Worm (Caenorhabditis elegans) whole organism, L1 larva: ENCODE data around the gene C54D10.10.

Experiments
- C04F5.9 ChIP-seq: sonication (generic microtip); optimal IDR thresholded peaks from 2 replicates; lab custom pipeline; 2016; ENCODE audit warnings: missing genetic modification characterization, missing compliant biosample characterization
- C34B4.2 ChIP-seq: sonication (generic microtip); optimal IDR thresholded peaks from 2 replicates; lab custom pipeline; 2017; ENCODE audit warnings: mild to moderate bottlenecking, missing genetic modification characterization, missing compliant biosample characterization
- alr-1 ChIP-seq: fragments of 200-800 bp; sonication (Bioruptor generic); optimal IDR thresholded peaks from 2 replicates; lab custom pipeline; 2018; ENCODE audit warnings: borderline replicate concordance, mild to moderate bottlenecking, missing genetic modification characterization, missing compliant biosample characterization
- blmp-1 ChIP-seq: fragments of 150-350 bp; optimal IDR thresholded peaks from 2 replicates; lab custom pipeline; 2014; ENCODE audit warnings: missing biosample characterization, missing genetic modification characterization
- ceh-63 ChIP-seq: fragments of 200-800 bp; sonication (Bioruptor generic); optimal IDR thresholded peaks from 2 replicates; lab custom pipeline; 2018; ENCODE audit warnings: mild to moderate bottlenecking, missing genetic modification characterization, missing compliant biosample characterization
- ceh-8 ChIP-seq: fragments of 200-800 bp; sonication (Bioruptor generic); optimal IDR thresholded peaks from 2 replicates; lab custom pipeline; 2018; ENCODE audit warnings: mild to moderate bottlenecking, missing genetic modification characterization, moderate library complexity, missing compliant biosample characterization
- ceh-90 ChIP-seq: sonication (generic microtip); optimal IDR thresholded peaks from 2 replicates; lab custom pipeline; 2016; ENCODE audit warnings: missing genetic modification characterization, missing compliant biosample characterization
- ces-1 ChIP-seq: fragments of 150-350 bp; optimal IDR thresholded peaks from 2 replicates; lab custom pipeline; 2014; ENCODE audit warnings: missing biosample characterization, missing genetic modification reagents, missing genetic modification characterization
- dpl-1 ChIP-seq, 3 experiments: fragments of 150-350 bp in 2 of 3; sonication (generic microtip) in 1 of 3; optimal IDR thresholded peaks; 2 replicates each; lab custom pipeline; 2014 to 2017; ENCODE audit warnings: missing biosample characterization in 3 of 3, missing genetic modification characterization in 3 of 3, missing genetic modification reagents in 3 of 3
- dsc-1 ChIP-seq: sonication (generic microtip); optimal IDR thresholded peaks from 2 replicates; lab custom pipeline; 2016; ENCODE audit warnings: mild to moderate bottlenecking, missing genetic modification characterization, missing compliant biosample characterization
- egl-27 ChIP-seq, 2 experiments: fragments of 150-350 bp in 1 of 2; sonication (generic microtip); optimal IDR thresholded peaks; 3 replicates each; lab custom pipeline; 2017 to 2018; ENCODE audit warnings: missing biosample characterization in 2 of 2, missing genetic modification characterization in 2 of 2, missing genetic modification reagents in 2 of 2
- ets-5 ChIP-seq: fragments of 200-800 bp; sonication (Bioruptor generic); IDR thresholded peaks from 2 replicates; pipeline ENCODE4 v1.3.6; 2022; ENCODE audit warnings: missing genetic modification characterization, missing compliant biosample characterization
- fkh-10 ChIP-seq: sonication (generic microtip); optimal IDR thresholded peaks from 2 replicates; lab custom pipeline; 2017; ENCODE audit warnings: missing biosample characterization, missing genetic modification reagents, missing genetic modification characterization
- fkh-4 ChIP-seq: sonication (generic microtip); optimal IDR thresholded peaks from 2 replicates; lab custom pipeline; 2016; ENCODE audit warnings: missing compliant biosample characterization, missing genetic modification characterization, borderline replicate concordance
- fkh-8 ChIP-seq: sonication (generic microtip); optimal IDR thresholded peaks from 2 replicates; lab custom pipeline; 2016; ENCODE audit warnings: mild to moderate bottlenecking, missing genetic modification characterization, missing compliant biosample characterization
- grh-1 ChIP-seq: fragments of 200-800 bp; sonication (Bioruptor generic); IDR thresholded peaks from 2 replicates; pipeline ENCODE4 v1.3.6; 2022; ENCODE audit warnings: missing genetic modification reagents, missing genetic modification characterization, missing compliant biosample characterization
- hlh-4 ChIP-seq: sonication (generic microtip); optimal IDR thresholded peaks from 2 replicates; lab custom pipeline; 2016; ENCODE audit warnings: mild to moderate bottlenecking, missing genetic modification characterization, missing compliant biosample characterization
- irx-1 ChIP-seq: sonication (generic microtip); optimal IDR thresholded peaks from 2 replicates; lab custom pipeline; 2016; ENCODE audit warnings: missing genetic modification characterization, missing compliant biosample characterization
- lin-14 ChIP-seq: fragments of 200-800 bp; sonication (Bioruptor generic); optimal IDR thresholded peaks from 2 replicates; lab custom pipeline; 2018; ENCODE audit warnings: mild to moderate bottlenecking, missing genetic modification characterization, moderate library complexity, missing compliant biosample characterization
- lin-15B ChIP-seq: fragments of 150-350 bp; sonication (generic microtip); optimal IDR thresholded peaks from 3 replicates; lab custom pipeline; 2014; ENCODE audit warnings: missing biosample characterization, missing genetic modification characterization
- lin-39 ChIP-seq: fragments of 150-350 bp; optimal IDR thresholded peaks from 2 replicates; lab custom pipeline; 2014; ENCODE audit warnings: missing biosample characterization, missing genetic modification reagents, missing genetic modification characterization
- lir-3 ChIP-seq: sonication (generic microtip); optimal IDR thresholded peaks from 2 replicates; lab custom pipeline; 2016; ENCODE audit warnings: mild to moderate bottlenecking, missing genetic modification characterization, moderate library complexity, missing compliant biosample characterization; ENCODE audit not compliant: poor library complexity
- mdl-1 ChIP-seq, 2 experiments: fragments of 150-350 bp; optimal IDR thresholded peaks; 2 replicates each; lab custom pipeline; 2014 to 2017; ENCODE audit warnings: missing biosample characterization in 2 of 2, missing genetic modification characterization in 2 of 2, inconsistent platforms in 1 of 2
- mep-1 ChIP-seq: fragments of 150-350 bp; optimal IDR thresholded peaks from 2 replicates; lab custom pipeline; 2014; ENCODE audit warnings: missing biosample characterization, missing genetic modification characterization
- nhr-11 ChIP-seq: fragments of 150-350 bp; optimal IDR thresholded peaks from 2 replicates; lab custom pipeline; 2014; ENCODE audit warnings: missing biosample characterization, missing genetic modification characterization
- nhr-19 ChIP-seq: fragments of 200-800 bp; sonication (Bioruptor generic); conservative IDR thresholded peaks from 2 replicates; pipeline ENCODE4 v1.3.6; 2022; ENCODE audit warnings: missing genetic modification characterization, missing compliant biosample characterization
- nhr-237 ChIP-seq: fragments of 150-350 bp; optimal IDR thresholded peaks from 2 replicates; lab custom pipeline; 2014; ENCODE audit warnings: missing biosample characterization, missing genetic modification characterization
- nhr-84 ChIP-seq: sonication (generic microtip); optimal IDR thresholded peaks from 2 replicates; lab custom pipeline; 2017; ENCODE audit warnings: missing biosample characterization, missing genetic modification characterization
- nhr-85 ChIP-seq: sonication (generic microtip); peaks from one replicate; lab custom pipeline; 2016; ENCODE audit warnings: missing genetic modification characterization, inconsistent platforms, missing compliant biosample characterization
- pax-3 ChIP-seq: fragments of 200-800 bp; sonication (Bioruptor generic); optimal IDR thresholded peaks from 2 replicates; lab custom pipeline; 2018; ENCODE audit warnings: mild to moderate bottlenecking, missing genetic modification characterization, moderate library complexity, missing compliant biosample characterization
- skn-1 ChIP-seq: fragments of 150-350 bp; optimal IDR thresholded peaks from 2 replicates; lab custom pipeline; 2014; ENCODE audit warnings: missing biosample characterization, missing genetic modification characterization
- snu-23 ChIP-seq: sonication (generic microtip); optimal IDR thresholded peaks from 2 replicates; lab custom pipeline; 2016; ENCODE audit warnings: missing genetic modification characterization, missing compliant biosample characterization
- sox-4 ChIP-seq: sonication (generic microtip); optimal IDR thresholded peaks from 2 replicates; lab custom pipeline; 2016; ENCODE audit warnings: missing genetic modification characterization, missing compliant biosample characterization
- sptf-1 ChIP-seq: fragments of 150-350 bp; optimal IDR thresholded peaks from 2 replicates; lab custom pipeline; 2014; ENCODE audit warnings: missing biosample characterization, missing genetic modification characterization
- unc-30 ChIP-seq: sonication (generic microtip); optimal IDR thresholded peaks from 2 replicates; lab custom pipeline; 2017; ENCODE audit warnings: missing biosample characterization, missing genetic modification characterization
- unc-86 ChIP-seq: sonication (generic microtip); optimal IDR thresholded peaks from 2 replicates; lab custom pipeline; 2016; ENCODE audit warnings: missing genetic modification characterization, missing compliant biosample characterization
- unc-98 ChIP-seq: fragments of 200-800 bp; sonication (Bioruptor generic); IDR thresholded peaks from 2 replicates; pipeline ENCODE4 v1.3.6; 2022; ENCODE audit warnings: missing genetic modification characterization, missing compliant biosample characterization
- xbp-1 ChIP-seq: sonication (generic microtip); optimal IDR thresholded peaks from 2 replicates; lab custom pipeline; 2016; ENCODE audit warnings: missing genetic modification characterization, missing compliant biosample characterization
- zip-4 ChIP-seq: fragments of 200-800 bp; sonication (Bioruptor generic); optimal IDR thresholded peaks from 2 replicates; lab custom pipeline; 2018; ENCODE audit warnings: mild to moderate bottlenecking, missing genetic modification characterization, moderate library complexity, missing compliant biosample characterization
- ztf-11 ChIP-seq, 2 experiments: sonication (generic microtip); optimal IDR thresholded peaks; 2 replicates each; lab custom pipeline; 2016 to 2017; ENCODE audit warnings: missing genetic modification characterization in 2 of 2, missing biosample characterization in 1 of 2, missing compliant biosample characterization in 1 of 2
- ztf-4 ChIP-seq: fragments of 150-350 bp; optimal IDR thresholded peaks from 2 replicates; lab custom pipeline; 2014; ENCODE audit warnings: missing biosample characterization, missing genetic modification characterization

Gene C54D10.10

DNA sequence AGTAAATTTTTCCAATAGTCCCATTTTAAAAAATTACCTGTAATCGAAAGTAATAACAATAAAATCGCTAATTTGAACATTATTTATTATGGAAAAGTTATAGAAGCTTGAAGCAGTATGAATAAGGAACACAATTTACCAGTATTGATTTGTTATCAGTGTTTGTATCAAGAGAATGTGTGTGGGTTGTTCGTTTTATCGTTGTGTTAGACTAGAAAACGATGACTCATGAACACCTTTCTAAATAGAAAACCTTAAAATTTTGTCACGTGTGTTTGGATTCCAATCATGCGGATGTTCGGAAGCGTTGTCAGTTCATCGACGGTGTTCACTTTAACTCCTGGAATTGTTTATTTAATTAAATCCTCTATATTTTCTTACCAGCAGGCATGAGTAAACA is 17.7 kb downstream of the C54D10.10 start, which contains the start of gene C54D10.13:
Gene C54D10.13 (minus strand): TSS at position 179 of the 400 bp plus-strand sequence.
- TF ChIP-seq snu-23 (GFP tag; lab: Kevin White, UChicago): no peak
- no peak for TF ChIP-seq lir-3 (tag; lab: Kevin White, UChicago)
- no peak for TF ChIP-seq hlh-4

DNA sequence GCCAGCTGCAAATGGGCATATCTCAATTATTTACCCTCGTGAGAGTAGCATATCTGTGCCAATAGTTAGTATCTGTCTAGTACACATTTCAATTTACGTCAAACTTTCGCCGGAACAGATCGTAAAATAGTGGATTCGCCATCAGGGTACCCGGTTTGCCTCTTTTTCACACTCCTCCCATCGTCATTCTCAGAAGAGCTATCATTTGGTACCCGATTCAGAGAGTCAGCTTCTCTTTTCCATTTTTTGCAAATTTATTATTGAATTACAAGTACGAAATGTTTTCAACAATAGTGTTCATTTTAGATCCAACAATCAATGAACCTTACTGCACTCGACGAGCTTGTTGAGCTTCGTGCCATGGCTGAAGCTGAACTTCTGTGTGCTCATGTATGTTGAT is 20.8 kb downstream of the C54D10.10 start, which contains the start of gene C54D10.5:
Gene C54D10.5 (plus strand): TSS at position 301 of the 400 bp plus-strand sequence.
- TF ChIP-seq ceh-90 (no peak), nhr-19 (GFP tag; lab: Robert Waterston, UW) (no peak), fkh-8 (no peak), ztf-4 (tag; lab: Kevin White, UChicago) (no peak), skn-1 (tag; lab: Kevin White, UChicago) (no peak), nhr-237 (tag; lab: Kevin White, UChicago) (no peak), snu-23 (GFP tag; lab: Kevin White, UChicago) (no peak), nhr-85 (tag; lab: Kevin White, UChicago) (no peak), mdl-1 (tag; optimal IDR thresholded peaks at IDR 0.05; lab: Kevin White, UChicago) (no peak), unc-30 (no peak), mep-1 (no peak), ets-5 (no peak), C34B4.2 (tag; lab: Kevin White, UChicago) (no peak), xbp-1 (no peak), nhr-11 (tag; lab: Kevin White, UChicago) (no peak), ces-1 (no peak), lin-39 (tag; lab: Kevin White, UChicago) (no peak), ceh-63 (GFP tag; lab: Kevin White, UChicago) (no peak)

ce11 chrV:12427826-12428225 is 22.0 kb downstream of the C54D10.10 start:
- TF ChIP-seq skn-1 (tag; lab: Kevin White, UChicago) (no peak), nhr-237 (tag; lab: Kevin White, UChicago) (no peak), alr-1 (tag; lab: Kevin White, UChicago) (no peak), pax-3 (peak; percentile 70), lin-15B (no peak), lin-14 (GFP tag; lab: Kevin White, UChicago) (no peak), zip-4 (no peak), grh-1 (GFP tag; lab: Robert Waterston, UW) (no peak), ceh-8 (GFP tag; lab: Kevin White, UChicago) (no peak), C04F5.9 (tag; lab: Kevin White, UChicago) (no peak), blmp-1 (tag; lab: Kevin White, UChicago) (no peak), dsc-1 (tag; lab: Kevin White, UChicago) (peak; percentile 51), egl-27 (tag; optimal IDR thresholded peaks at IDR 0.05; lab: Kevin White, UChicago) (no peak), ztf-4 (tag; lab: Kevin White, UChicago) (no peak), ceh-90 (no peak)

ce11 chrV:12421360-12421759 is 28.4 kb downstream of the C54D10.10 start:
- TF ChIP-seq nhr-84 (tag; lab: Kevin White, UChicago) (no peak), unc-30 (no peak), blmp-1 (tag; lab: Kevin White, UChicago) (no peak), lin-14 (GFP tag; lab: Kevin White, UChicago) (peak; percentile 48)

DNA sequence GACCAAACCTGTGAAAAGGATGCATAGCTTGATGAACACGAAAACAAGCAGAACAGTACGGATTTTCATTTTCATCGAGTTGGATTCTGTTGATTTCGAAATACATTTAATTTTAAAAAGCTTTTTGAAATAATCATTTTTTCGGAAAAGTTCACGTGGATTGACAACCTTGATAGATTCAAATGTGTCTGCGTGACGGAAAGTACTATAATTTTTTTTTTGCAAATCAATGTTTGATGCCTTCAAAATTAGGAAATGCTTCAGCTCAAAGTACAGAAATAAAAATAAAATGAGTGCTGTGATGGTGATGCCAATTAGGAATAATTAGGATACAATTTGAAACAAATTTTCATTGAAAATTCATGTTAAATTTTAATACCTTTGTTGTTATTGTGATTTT is 29.0 kb downstream of the C54D10.10 start, which contains the start of gene C54D10.4:
Gene C54D10.4 (minus strand): TSS at position 101 of the 400 bp plus-strand sequence.
- no peak for TF ChIP-seq sptf-1 (tag; lab: Kevin White, UChicago)
- TF ChIP-seq fkh-4: no peak
- TF ChIP-seq mdl-1 (tag; optimal IDR thresholded peaks at IDR 0.05; lab: Kevin White, UChicago): no peak
- TF ChIP-seq grh-1 (GFP tag; lab: Robert Waterston, UW): no peak
- TF ChIP-seq egl-27 (tag; optimal IDR thresholded peaks at IDR 0.05; lab: Kevin White, UChicago): no peak
- TF ChIP-seq unc-86: no peak
- TF ChIP-seq irx-1 (tag; lab: Kevin White, UChicago): no peak
- TF ChIP-seq sox-4: no peak
- no peak for TF ChIP-seq C04F5.9 (tag; lab: Kevin White, UChicago)
- TF ChIP-seq nhr-11 (tag; lab: Kevin White, UChicago): no peak
- TF ChIP-seq dpl-1 (GFP tag; optimal IDR thresholded peaks at IDR 0.05; lab: Kevin White, UChicago): no peak
- TF ChIP-seq fkh-8: no peak
- no peak for TF ChIP-seq ztf-11 (tag; optimal IDR thresholded peaks at IDR 0.05; lab: Kevin White, UChicago)
- no peak for TF ChIP-seq skn-1 (tag; lab: Kevin White, UChicago)
- no peak for TF ChIP-seq fkh-10 (GFP tag; lab: Kevin White, UChicago)
- TF ChIP-seq unc-98 (GFP tag; lab: Robert Waterston, UW): no peak
- TF ChIP-seq ceh-63 (GFP tag; lab: Kevin White, UChicago): no peak
